Fruit fly (Drosophila melanogaster): ENCODE measurements around the gene CG6961.

- no peak for TF ChIP-seq CTCF (optimal IDR thresholded peaks at IDR 0.05)
- TF ChIP-seq CG8478 (optimal IDR thresholded peaks at IDR 0.05): no peak
These were observed 11.4 kb upstream of the CG6961 start for dm6 chrX:18799307-18799855.

All from S2 (cell line).